Worm (Caenorhabditis elegans) whole organism, L1 larva: ENCODE data around the gene mua-3.

Source experiments
- C04F5.9 ChIP-seq: sonication (generic microtip); optimal IDR thresholded peaks from 2 replicates; lab custom pipeline; 2016; ENCODE audit warnings: missing genetic modification characterization, missing compliant biosample characterization
- elt-2 ChIP-seq: sonication (generic microtip); optimal IDR thresholded peaks from 2 replicates; lab custom pipeline; 2016; ENCODE audit warnings: missing genetic modification characterization, mild to moderate bottlenecking, inconsistent platforms, missing compliant biosample characterization, missing genetic modification reagents
- lir-3 ChIP-seq: sonication (generic microtip); optimal IDR thresholded peaks from 2 replicates; lab custom pipeline; 2016; ENCODE audit warnings: mild to moderate bottlenecking, missing genetic modification characterization, moderate library complexity, missing compliant biosample characterization; ENCODE audit not compliant: poor library complexity
- pag-3 ChIP-seq: sonication (generic microtip); optimal IDR thresholded peaks from 2 replicates; lab custom pipeline; 2017; ENCODE audit warnings: missing genetic modification characterization, mild to moderate bottlenecking, missing compliant biosample characterization, antibody characterized with exemption, borderline replicate concordance; ENCODE audit not compliant: insufficient read depth
- rnt-1 ChIP-seq: sonication (generic microtip); optimal IDR thresholded peaks from 2 replicates; lab custom pipeline; 2016; ENCODE audit warnings: mild to moderate bottlenecking, missing genetic modification characterization, moderate library complexity, missing compliant biosample characterization
- skn-1 ChIP-seq: fragments of 150-350 bp; optimal IDR thresholded peaks from 2 replicates; lab custom pipeline; 2014; ENCODE audit warnings: missing biosample characterization, missing genetic modification characterization
- sox-4 ChIP-seq: sonication (generic microtip); optimal IDR thresholded peaks from 2 replicates; lab custom pipeline; 2016; ENCODE audit warnings: missing genetic modification characterization, missing compliant biosample characterization
- sptf-1 ChIP-seq: fragments of 150-350 bp; optimal IDR thresholded peaks from 2 replicates; lab custom pipeline; 2014; ENCODE audit warnings: missing biosample characterization, missing genetic modification characterization
- unc-86 ChIP-seq: sonication (generic microtip); optimal IDR thresholded peaks from 2 replicates; lab custom pipeline; 2016; ENCODE audit warnings: missing genetic modification characterization, missing compliant biosample characterization

DNA sequence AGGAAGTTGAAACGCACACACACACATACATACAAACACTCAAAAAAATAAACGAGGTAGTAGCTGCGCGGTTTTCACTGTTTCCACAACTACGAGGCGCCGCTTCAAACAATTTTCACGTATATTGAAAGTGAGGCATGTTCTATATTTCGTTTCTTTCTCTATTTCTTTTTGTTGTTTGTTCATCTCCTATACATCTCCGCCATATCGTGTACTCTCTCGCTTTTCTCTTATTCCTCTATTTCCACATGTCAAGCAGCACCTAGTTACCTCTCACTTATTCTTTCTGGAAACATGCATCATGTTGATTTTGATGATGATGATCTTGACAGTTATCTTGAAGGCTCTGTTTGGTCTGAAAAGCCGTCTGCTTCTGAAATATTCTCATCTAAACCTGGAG is 23.7 kb upstream of the mua-3 start, which contains the start of gene ZK1128.7:
- TF ChIP-seq elt-2 (tag; lab: Kevin White, UChicago) (no peak), rnt-1 (tag; lab: Kevin White, UChicago) (no peak), sptf-1 (no peak), unc-86 (tag; lab: Kevin White, UChicago) (no peak), sox-4 (tag; lab: Kevin White, UChicago) (no peak), lir-3 (tag; lab: Kevin White, UChicago) (no peak), pag-3 (tag; lab: Kevin White, UChicago) (no peak), skn-1 (tag; lab: Kevin White, UChicago) (no peak), C04F5.9 (no peak)
